Worm (Caenorhabditis elegans) whole organism, midembryonic: ENCODE results near the gene C05B5.8.

Experiments used
- T22C8.4 ChIP-seq: fragments of 200-800 bp; sonication (Bioruptor generic); IDR thresholded peaks from 2 replicates; pipeline ENCODE4 v1.3.6; 2022; ENCODE audit warnings: missing genetic modification characterization, missing compliant biosample characterization
- cog-1 ChIP-seq: sonication (generic microtip); optimal IDR thresholded peaks from 2 replicates; lab custom pipeline; 2016; ENCODE audit warnings: missing genetic modification characterization, missing compliant biosample characterization
- flt-1 ChIP-seq: fragments of 200-800 bp; sonication (Bioruptor generic); IDR thresholded peaks from 2 replicates; pipeline ENCODE4 v1.3.6; 2022; ENCODE audit warnings: missing genetic modification characterization, missing compliant biosample characterization
- klf-2 ChIP-seq: fragments of 200-800 bp; sonication (Bioruptor generic); conservative IDR thresholded peaks from 2 replicates; pipeline ENCODE4 v1.3.6; 2022; ENCODE audit warnings: missing genetic modification reagents, missing genetic modification characterization, missing compliant biosample characterization
- med-1 ChIP-seq: sonication (generic microtip); optimal IDR thresholded peaks from 2 replicates; lab custom pipeline; 2017; ENCODE audit warnings: missing genetic modification characterization, mild to moderate bottlenecking, missing compliant biosample characterization, antibody characterized with exemption, missing genetic modification reagents; ENCODE audit not compliant: insufficient read depth
- ref-1 ChIP-seq: fragments of 200-800 bp; sonication (Bioruptor generic); conservative IDR thresholded peaks from 2 replicates; pipeline ENCODE4 v1.3.6; 2022; ENCODE audit warnings: missing genetic modification reagents, missing genetic modification characterization, missing compliant biosample characterization
- tab-1 ChIP-seq: fragments of 200-800 bp; sonication (Bioruptor generic); IDR thresholded peaks from 2 replicates; pipeline ENCODE4 v1.3.6; 2022; ENCODE audit warnings: missing genetic modification characterization, missing compliant biosample characterization
- ztf-23 ChIP-seq: fragments of 200-800 bp; sonication (Bioruptor generic); IDR thresholded peaks from 2 replicates; pipeline ENCODE4 v1.3.6; 2022; ENCODE audit warnings: missing genetic modification reagents, missing genetic modification characterization, missing compliant biosample characterization
- ztf-29 ChIP-seq: fragments of 200-800 bp; sonication (Bioruptor generic); IDR thresholded peaks from 2 replicates; pipeline ENCODE4 v1.3.6; 2022; ENCODE audit warnings: missing genetic modification reagents, missing genetic modification characterization, missing compliant biosample characterization

- TF ChIP-seq cog-1 (tag; lab: Kevin White, UChicago) (no peak), T22C8.4 (GFP tag; lab: Robert Waterston, UW) (no peak), tab-1 (no peak), ztf-23 (GFP tag; lab: Robert Waterston, UW) (no peak), ref-1 (GFP tag; lab: Robert Waterston, UW) (0 out of 2 replicates have a peak, but pooled peaks have one; percentile 36), med-1 (GFP tag; lab: Kevin White, UChicago) (no peak), ztf-29 (no peak), klf-2 (no peak), flt-1 (no peak)
These were observed 41.1 kb downstream of the C05B5.8 start for ce11 chrIII:9965444-9965843.
